Comparison of ENCODE assay signal across 5 fruit fly cellular contexts in genomic region chr3R:26226506-26227277, dm6.
TF ChIP-seq lines count a peak whose summit lies in the region.

No protein-coding gene starts in this region.

- no peak for TF ChIP-seq CTCF in whole organism, embryonic (GFP tag; optimal IDR thresholded peaks at IDR 0.05; lab: Kevin White, UChicago)

TF ChIP-seq in whole organism, adult, 20 proteins besides CTCF, POLR2A, EP300 and RAD21:
- TF ChIP-seq tj (GFP tag; optimal IDR thresholded peaks at IDR 0.05; lab: Kevin White, UChicago): peak; percentile 19
- no peak for TF ChIP-seq ovo (GFP tag; optimal IDR thresholded peaks at IDR 0.05; lab: Kevin White, UChicago)
- no peak for TF ChIP-seq pad (GFP tag; optimal IDR thresholded peaks at IDR 0.05; lab: Kevin White, UChicago)
TF ChIP-seq in whole organism, adult: peak in this region for 1.

TF ChIP-seq in whole organism, embryonic, 481 proteins besides CTCF, POLR2A, EP300 and RAD21 (continues in another document):
- TF ChIP-seq CG14965 (GFP tag; optimal IDR thresholded peaks at IDR 0.05; lab: Kevin White, UChicago; ENCODE audit: borderline replicate concordance) (no peak), sob (GFP tag; IDR thresholded peaks at IDR 0.05; lab: Robert Waterston, UW) (no peak), CG4404 (GFP tag; IDR thresholded peaks at IDR 0.05; lab: Robert Waterston, UW) (no peak), stwl (tag; optimal IDR thresholded peaks at IDR 0.05; lab: Kevin White, UChicago) (no peak), CG10565 (GFP tag; optimal IDR thresholded peaks at IDR 0.05; lab: Kevin White, UChicago) (no peak), Med (GFP tag; lab: Kevin White, UChicago) (peak; percentile 23), tio (GFP tag; optimal IDR thresholded peaks at IDR 0.05; lab: Kevin White, UChicago) (no peak), z (GFP tag; IDR thresholded peaks at IDR 0.05; lab: Robert Waterston, UW) (peak; percentile 88), Dad (GFP tag; optimal IDR thresholded peaks at IDR 0.05; lab: Kevin White, UChicago) (no peak), CG13287 (GFP tag; IDR thresholded peaks at IDR 0.05; lab: Robert Waterston, UW; ENCODE audit: partially characterized antibody) (no peak), Dip3 (GFP tag; optimal IDR thresholded peaks at IDR 0.05; lab: Kevin White, UChicago) (no peak), HmgZ (tag; optimal IDR thresholded peaks at IDR 0.05; lab: Kevin White, UChicago) (no peak), CG15073 (GFP tag; optimal IDR thresholded peaks at IDR 0.05; lab: Kevin White, UChicago) (no peak), Dfd (GFP tag; optimal IDR thresholded peaks at IDR 0.05; lab: Kevin White, UChicago) (no peak), dimm (GFP tag; IDR thresholded peaks at IDR 0.05; lab: Robert Waterston, UW) (no peak), nom (GFP tag; optimal IDR thresholded peaks at IDR 0.05; lab: Kevin White, UChicago) (peak; percentile 40), Dip2 (GFP tag; IDR thresholded peaks at IDR 0.05; lab: Robert Waterston, UW) (no peak), ewg (GFP tag; optimal IDR thresholded peaks at IDR 0.05; lab: Kevin White, UChicago) (no peak), chinmo (GFP tag; IDR thresholded peaks at IDR 0.05; lab: Robert Waterston, UW; ENCODE audit: partially characterized antibody) (0 out of 4 replicates have a peak, but pooled peaks have one; percentile 45), CG2120 (GFP tag; optimal IDR thresholded peaks at IDR 0.05; lab: Kevin White, UChicago) (no peak), crp (GFP tag; optimal IDR thresholded peaks at IDR 0.05; lab: Kevin White, UChicago) (no peak), HLH3B (GFP tag; IDR thresholded peaks at IDR 0.05; lab: Robert Waterston, UW) (no peak)

TF ChIP-seq in whole organism, prepupa, 60 proteins besides CTCF, POLR2A, EP300 and RAD21 (continues in another document):
- TF ChIP-seq CG10631 (GFP tag; optimal IDR thresholded peaks at IDR 0.05; lab: Kevin White, UChicago) (no peak), CG9139 (GFP tag; optimal IDR thresholded peaks at IDR 0.05; lab: Kevin White, UChicago) (peak; percentile 14), Ets21C (GFP tag; optimal IDR thresholded peaks at IDR 0.05; lab: Kevin White, UChicago) (no peak), Eip93F (GFP tag; optimal IDR thresholded peaks at IDR 0.05; lab: Kevin White, UChicago) (no peak), Gug (GFP tag; IDR thresholded peaks at IDR 0.05; lab: Robert Waterston, UW) (no peak), topi (GFP tag; optimal IDR thresholded peaks at IDR 0.05; lab: Kevin White, UChicago) (no peak), Eip78C (GFP tag; lab: Kevin White, UChicago) (peak; percentile 68), CG6808 (GFP tag; optimal IDR thresholded peaks at IDR 0.05; lab: Kevin White, UChicago) (peak; percentile 22), CG8319 (GFP tag; optimal IDR thresholded peaks at IDR 0.05; lab: Kevin White, UChicago) (no peak), acj6 (GFP tag; optimal IDR thresholded peaks at IDR 0.05; lab: Kevin White, UChicago) (no peak), esn (GFP tag; optimal IDR thresholded peaks at IDR 0.05; lab: Kevin White, UChicago) (no peak), net (GFP tag; optimal IDR thresholded peaks at IDR 0.05; lab: Kevin White, UChicago) (no peak), CG8632 (GFP tag; optimal IDR thresholded peaks at IDR 0.05; lab: Kevin White, UChicago) (no peak), CG8119 (GFP tag; IDR thresholded peaks at IDR 0.05; lab: Robert Waterston, UW) (0 out of 3 replicates have a peak, but pooled peaks have one; percentile 28), CG11762 (GFP tag; optimal IDR thresholded peaks at IDR 0.05; lab: Kevin White, UChicago; ENCODE audit: insufficient read depth) (no peak), CG6163 (GFP tag; IDR thresholded peaks at IDR 0.05; lab: Robert Waterston, UW) (no peak), CG16779 (tag; optimal IDR thresholded peaks at IDR 0.05; lab: Kevin White, UChicago) (peak; percentile 5), CG6792 (GFP tag; optimal IDR thresholded peaks at IDR 0.05; lab: Kevin White, UChicago) (no peak), dac (GFP tag; optimal IDR thresholded peaks at IDR 0.05; lab: Kevin White, UChicago) (no peak), Blimp-1 (GFP tag; optimal IDR thresholded peaks at IDR 0.05; lab: Kevin White, UChicago) (no peak), CG32006 (GFP tag; optimal IDR thresholded peaks at IDR 0.05; lab: Kevin White, UChicago) (no peak), svp (GFP tag; lab: Kevin White, UChicago) (peak; percentile 38), CG11294 (GFP tag; IDR thresholded peaks at IDR 0.05; lab: Robert Waterston, UW) (no peak), CG1621 (tag; optimal IDR thresholded peaks at IDR 0.05; lab: Kevin White, UChicago) (peak; percentile 74)

TF ChIP-seq in whole organism, pupa, 21 proteins besides CTCF, POLR2A, EP300 and RAD21:
- TF ChIP-seq Pif1A (GFP tag; optimal IDR thresholded peaks at IDR 0.05; lab: Kevin White, UChicago) (peak; percentile 4), fd96Ca (GFP tag; IDR thresholded peaks at IDR 0.05; lab: Robert Waterston, UW) (no peak), EcR (GFP tag; optimal IDR thresholded peaks at IDR 0.05; lab: Kevin White, UChicago) (peak; percentile 81), CG17806 (tag; optimal IDR thresholded peaks at IDR 0.05; lab: Kevin White, UChicago) (peak; percentile 29), Snoo (tag; optimal IDR thresholded peaks at IDR 0.05; lab: Kevin White, UChicago) (no peak), gl (tag; optimal IDR thresholded peaks at IDR 0.05; lab: Kevin White, UChicago) (no peak), CG10348 (GFP tag; IDR thresholded peaks at IDR 0.05; lab: Robert Waterston, UW) (no peak), CG15710 (tag; optimal IDR thresholded peaks at IDR 0.05; lab: Kevin White, UChicago) (no peak), CG13204 (GFP tag; optimal IDR thresholded peaks at IDR 0.05; lab: Kevin White, UChicago) (peak; percentile 44), CG8159 (tag; optimal IDR thresholded peaks at IDR 0.05; lab: Kevin White, UChicago) (peak; percentile 30), CG4496 (GFP tag; IDR thresholded peaks at IDR 0.05; lab: Robert Waterston, UW) (0 out of 3 replicates have a peak, but pooled peaks have one; percentile 32), CG12605 (GFP tag; IDR thresholded peaks at IDR 0.05; lab: Robert Waterston, UW) (no peak)

TF ChIP-seq in whole organism, wandering third instar larva, 38 proteins besides CTCF, POLR2A, EP300 and RAD21:
- TF ChIP-seq Rel (GFP tag; optimal IDR thresholded peaks at IDR 0.05; lab: Kevin White, UChicago) (no peak), Rel (tag; optimal IDR thresholded peaks at IDR 0.05; lab: Kevin White, UChicago) (peak; percentile 92), Dfd (GFP tag; optimal IDR thresholded peaks at IDR 0.05; lab: Kevin White, UChicago) (no peak), CG9705 (GFP tag; optimal IDR thresholded peaks at IDR 0.05; lab: Kevin White, UChicago) (no peak), sv (GFP tag; optimal IDR thresholded peaks at IDR 0.05; lab: Kevin White, UChicago) (no peak)
TF ChIP-seq in whole organism, wandering third instar larva: peak in this region for 1.
